Fruit fly (Drosophila melanogaster) whole organism: Measurements from ENCODE around the gene CG15721.

Source experiments
- CG8478 ChIP-seq: fragments of >200 bp; optimal IDR thresholded peaks from 2 replicates; lab custom pipeline; 2018; ENCODE audit warnings: inconsistent platforms
- Dll ChIP-seq: fragments of >200 bp; optimal IDR thresholded peaks from 2 replicates; lab custom pipeline; 2017
- EcR ChIP-seq, 2 experiments: fragments of >200 bp; optimal IDR thresholded peaks; 2 replicates each; lab custom pipeline; 2017; ENCODE audit warnings: missing biosample characterization in 2 of 2, missing genetic modification characterization in 2 of 2, missing genetic modification reagents in 2 of 2
- pan ChIP-seq: fragments of >200 bp; optimal IDR thresholded peaks from 2 replicates; lab custom pipeline; 2017
- psq ChIP-seq: fragments of >200 bp; optimal IDR thresholded peaks from 2 replicates; lab custom pipeline; 2017
- usp ChIP-seq: fragments of >200 bp; optimal IDR thresholded peaks from 2 replicates; lab custom pipeline; 2017; ENCODE audit warnings: missing biosample characterization, missing genetic modification characterization, mixed read lengths

Gene CG15721

dm6 chrX:12970411-12970810 is at the start of gene CG15721:
TSS of gene CG15721 (plus strand) at chrX:12970711.
- TF ChIP-seq usp (GFP tag; lab: Kevin White, UChicago) (no peak), psq (lab: Kevin White, UChicago) (no peak), pan (lab: Kevin White, UChicago) (no peak), EcR (GFP tag; optimal IDR thresholded peaks at IDR 0.05; lab: Kevin White, UChicago) (no peak), CG8478 (no peak), Dll (lab: Kevin White, UChicago) (no peak)

dm6 chrX:12922338-12922737 is 48.2 kb upstream of the CG15721 start:
- TF ChIP-seq CG8478, result no peak
- no peak for TF ChIP-seq psq (lab: Kevin White, UChicago)
- TF ChIP-seq EcR (GFP tag; optimal IDR thresholded peaks at IDR 0.05; lab: Kevin White, UChicago), result no peak
- no peak for TF ChIP-seq usp (GFP tag; lab: Kevin White, UChicago)
- no peak for TF ChIP-seq Dll (lab: Kevin White, UChicago)
- TF ChIP-seq pan (lab: Kevin White, UChicago), result no peak

- TF ChIP-seq CG8478 (no peak), psq (lab: Kevin White, UChicago) (no peak), pan (lab: Kevin White, UChicago) (no peak), Dll (lab: Kevin White, UChicago) (no peak)
These were observed 47.1 kb upstream of the CG15721 start for dm6 chrX:12923258-12923901.

- TF ChIP-seq CG8478 (no peak), EcR (GFP tag; optimal IDR thresholded peaks at IDR 0.05; lab: Kevin White, UChicago) (no peak), psq (lab: Kevin White, UChicago) (no peak), pan (lab: Kevin White, UChicago) (no peak), usp (GFP tag; lab: Kevin White, UChicago) (no peak), Dll (lab: Kevin White, UChicago) (no peak)
These were observed 44.9 kb upstream of the CG15721 start for dm6 chrX:12925426-12926256.

dm6 chrX:12927612-12928011 is 42.9 kb upstream of the CG15721 start:
- no peak for TF ChIP-seq usp (GFP tag; lab: Kevin White, UChicago)
- no peak for TF ChIP-seq EcR (GFP tag; optimal IDR thresholded peaks at IDR 0.05; lab: Kevin White, UChicago)
- no peak for TF ChIP-seq pan (lab: Kevin White, UChicago)
- no peak for TF ChIP-seq psq (lab: Kevin White, UChicago)
- no peak for TF ChIP-seq Dll (lab: Kevin White, UChicago)
- no peak for TF ChIP-seq CG8478

- TF ChIP-seq CG8478, result no peak
- no peak for TF ChIP-seq usp (GFP tag; lab: Kevin White, UChicago)
- no peak for TF ChIP-seq pan (lab: Kevin White, UChicago)
- no peak for TF ChIP-seq Dll (lab: Kevin White, UChicago)
These were observed 40.7 kb upstream of the CG15721 start for dm6 chrX:12929817-12930216.

dm6 chrX:12937825-12938520 is 32.5 kb upstream of the CG15721 start:
- TF ChIP-seq EcR (GFP tag; optimal IDR thresholded peaks at IDR 0.05; lab: Kevin White, UChicago) (no peak), CG8478 (no peak), usp (GFP tag; lab: Kevin White, UChicago) (no peak), psq (lab: Kevin White, UChicago) (no peak), pan (lab: Kevin White, UChicago) (no peak), Dll (lab: Kevin White, UChicago) (no peak)

dm6 chrX:12939021-12939420 is 31.5 kb upstream of the CG15721 start:
- TF ChIP-seq psq (lab: Kevin White, UChicago) (no peak), EcR (GFP tag; optimal IDR thresholded peaks at IDR 0.05; lab: Kevin White, UChicago) (no peak), pan (lab: Kevin White, UChicago) (no peak), usp (GFP tag; lab: Kevin White, UChicago) (no peak)

- TF ChIP-seq EcR (GFP tag; optimal IDR thresholded peaks at IDR 0.05; lab: Kevin White, UChicago), result no peak
- no peak for TF ChIP-seq CG8478
- no peak for TF ChIP-seq psq (lab: Kevin White, UChicago)
- no peak for TF ChIP-seq usp (GFP tag; lab: Kevin White, UChicago)
- no peak for TF ChIP-seq pan (lab: Kevin White, UChicago)
- no peak for TF ChIP-seq Dll (lab: Kevin White, UChicago)
These were observed 30.6 kb upstream of the CG15721 start for dm6 chrX:12939951-12940350.

- TF ChIP-seq usp (GFP tag; lab: Kevin White, UChicago) (no peak), EcR (GFP tag; optimal IDR thresholded peaks at IDR 0.05; lab: Kevin White, UChicago) (no peak), pan (lab: Kevin White, UChicago) (no peak), Dll (lab: Kevin White, UChicago) (no peak), CG8478 (no peak), psq (lab: Kevin White, UChicago) (no peak)
These were observed 30.1 kb upstream of the CG15721 start for dm6 chrX:12940396-12940795.

- TF ChIP-seq Dll (lab: Kevin White, UChicago) (no peak), psq (lab: Kevin White, UChicago) (no peak), EcR (GFP tag; optimal IDR thresholded peaks at IDR 0.05; lab: Kevin White, UChicago) (no peak), usp (GFP tag; lab: Kevin White, UChicago) (no peak), pan (lab: Kevin White, UChicago) (no peak), CG8478 (no peak)
These were observed 22.8 kb upstream of the CG15721 start for dm6 chrX:12947670-12948069.
